Worm (Caenorhabditis elegans): Measurements from ENCODE around the gene hmit-1.2.

The hmit-1.2 gene

ce11 chrV:18571533-18571932 is 47.0 kb downstream of the hmit-1.2 start, which contains the start of gene Y51A2D.21:
Gene Y51A2D.21 (plus strand): TSS chrV:18571833.
- no peak for TF ChIP-seq aly-2 (tag; optimal IDR thresholded peaks at IDR 0.05)
- TF ChIP-seq lin-11 (tag; optimal IDR thresholded peaks at IDR 0.05), result no peak
- TF ChIP-seq ceh-82 (tag; optimal IDR thresholded peaks at IDR 0.05), result no peak
- no peak for TF ChIP-seq lsy-2 (tag; optimal IDR thresholded peaks at IDR 0.05)
- TF ChIP-seq nhr-25 (tag; optimal IDR thresholded peaks at IDR 0.05), result no peak
- TF ChIP-seq ztf-1 (GFP tag; conservative IDR thresholded peaks at IDR 0.05), result no peak
- no peak for TF ChIP-seq lin-39 (tag; optimal IDR thresholded peaks at IDR 0.05)
- TF ChIP-seq nhr-6 (tag; optimal IDR thresholded peaks at IDR 0.05), result no peak
- no peak for TF ChIP-seq ama-1 (optimal IDR thresholded peaks at IDR 0.05)
- no peak for TF ChIP-seq elt-1 (tag; optimal IDR thresholded peaks at IDR 0.05)
- TF ChIP-seq lin-13 (GFP tag; optimal IDR thresholded peaks at IDR 0.05), result no peak
- TF ChIP-seq mdl-1 (tag; optimal IDR thresholded peaks at IDR 0.05), result no peak
- TF ChIP-seq gmeb-1 (tag; optimal IDR thresholded peaks at IDR 0.05), result no peak
- no peak for TF ChIP-seq crh-2 (tag; optimal IDR thresholded peaks at IDR 0.05)
- no peak for TF ChIP-seq nhr-77 (tag; optimal IDR thresholded peaks at IDR 0.05)
- TF ChIP-seq nhr-23 (tag; optimal IDR thresholded peaks at IDR 0.05), result no peak
- no peak for TF ChIP-seq nhr-129 (tag; optimal IDR thresholded peaks at IDR 0.05)

- TF ChIP-seq Y55F3AM.14 (GFP tag; optimal IDR thresholded peaks at IDR 0.05), result peak; percentile 60
- 0 out of 2 replicates have a peak, but pooled peaks have one; percentile 16 for TF ChIP-seq ztf-1 (GFP tag; conservative IDR thresholded peaks at IDR 0.05)
- no peak for TF ChIP-seq nhr-11 (tag; optimal IDR thresholded peaks at IDR 0.05)
- no peak for TF ChIP-seq dmd-4 (tag; optimal IDR thresholded peaks at IDR 0.05)
- TF ChIP-seq F13H6.1 (tag; optimal IDR thresholded peaks at IDR 0.05), result no peak
- no peak for TF ChIP-seq mdl-1 (tag; optimal IDR thresholded peaks at IDR 0.05)
- TF ChIP-seq lin-13 (GFP tag; optimal IDR thresholded peaks at IDR 0.05), result peak; percentile 54
- TF ChIP-seq gmeb-1 (tag; optimal IDR thresholded peaks at IDR 0.05), result no peak
- peak; percentile 26 to 32 for TF ChIP-seq lsy-2 (tag; optimal IDR thresholded peaks at IDR 0.05)
- peak; percentile 63 for TF ChIP-seq nhr-25 (tag; optimal IDR thresholded peaks at IDR 0.05)
- TF ChIP-seq nhr-129 (tag; optimal IDR thresholded peaks at IDR 0.05), result no peak
Observed at ce11 chrV:18573199-18573598, 48.6 kb downstream of the hmit-1.2 start.

- TF ChIP-seq unc-55 (GFP tag; optimal IDR thresholded peaks at IDR 0.05) (no peak), egl-27 (tag; optimal IDR thresholded peaks at IDR 0.05) (no peak), blmp-1 (tag; optimal IDR thresholded peaks at IDR 0.05; ENCODE audit: insufficient read depth) (no peak), nhr-237 (tag; optimal IDR thresholded peaks at IDR 0.05) (no peak), nhr-21 (tag; optimal IDR thresholded peaks at IDR 0.05) (no peak), nhr-6 (tag; optimal IDR thresholded peaks at IDR 0.05) (no peak), mbf-1 (tag; optimal IDR thresholded peaks at IDR 0.05) (no peak), elt-3 (tag; optimal IDR thresholded peaks at IDR 0.05) (no peak), peb-1 (tag; optimal IDR thresholded peaks at IDR 0.05) (no peak), ZK546.5 (tag; optimal IDR thresholded peaks at IDR 0.05) (no peak), gmeb-1 (tag; optimal IDR thresholded peaks at IDR 0.05) (no peak), nhr-77 (tag; optimal IDR thresholded peaks at IDR 0.05) (no peak), sem-4 (tag; optimal IDR thresholded peaks at IDR 0.05) (no peak), lin-39 (tag; optimal IDR thresholded peaks at IDR 0.05) (no peak), sma-9 (GFP tag; optimal IDR thresholded peaks at IDR 0.05) (no peak), sma-9 (tag; optimal IDR thresholded peaks at IDR 0.05) (no peak), ztf-1 (GFP tag; conservative IDR thresholded peaks at IDR 0.05) (no peak), Y55F3AM.14 (GFP tag; optimal IDR thresholded peaks at IDR 0.05) (no peak)
Observed at ce11 chrV:18575084-18575483, 50.5 kb downstream of the hmit-1.2 start.

- no peak for TF ChIP-seq mab-5 (tag; optimal IDR thresholded peaks at IDR 0.05)
- no peak for TF ChIP-seq egl-27 (tag; optimal IDR thresholded peaks at IDR 0.05)
- no peak for TF ChIP-seq lin-39 (tag; optimal IDR thresholded peaks at IDR 0.05)
- TF ChIP-seq gmeb-1 (tag; optimal IDR thresholded peaks at IDR 0.05), result no peak
- TF ChIP-seq ztf-11 (tag; optimal IDR thresholded peaks at IDR 0.05), result no peak
- no peak for TF ChIP-seq unc-55 (GFP tag; optimal IDR thresholded peaks at IDR 0.05)
- TF ChIP-seq blmp-1 (tag; optimal IDR thresholded peaks at IDR 0.05; ENCODE audit: insufficient read depth), result no peak
- TF ChIP-seq nhr-6 (tag; optimal IDR thresholded peaks at IDR 0.05), result no peak
Observed at ce11 chrV:18576128-18576527, 51.6 kb downstream of the hmit-1.2 start.
